Worm (Caenorhabditis elegans) whole organism, young adult: Measurements from ENCODE around the gene clc-1.

Experiments
- B0019.2 ChIP-seq: fragments of 200-800 bp; sonication (Bioruptor generic); conservative IDR thresholded peaks from 2 replicates; pipeline ENCODE4 v1.3.6; 2022; ENCODE audit warnings: missing genetic modification reagents, missing genetic modification characterization, missing compliant biosample characterization
- C06A6.2 ChIP-seq: fragments of 200-800 bp; sonication (Bioruptor generic); conservative IDR thresholded peaks from 2 replicates; pipeline ENCODE4 v1.3.6; 2022; ENCODE audit warnings: missing genetic modification characterization, missing compliant biosample characterization
- F37B4.10 ChIP-seq: fragments of 200-800 bp; sonication (Bioruptor generic); IDR thresholded peaks from 2 replicates; pipeline ENCODE4 v1.3.6; 2022; ENCODE audit warnings: missing genetic modification characterization, missing compliant biosample characterization
- F55B11.4 ChIP-seq: sonication (generic microtip); optimal IDR thresholded peaks from 2 replicates; lab custom pipeline; 2016; ENCODE audit warnings: missing compliant biosample characterization, missing genetic modification characterization, borderline replicate concordance; ENCODE audit not compliant: insufficient read depth
- F57A8.1 ChIP-seq: fragments of 200-800 bp; sonication (Bioruptor generic); optimal IDR thresholded peaks from 2 replicates; lab custom pipeline; 2018; ENCODE audit warnings: mild to moderate bottlenecking, missing genetic modification characterization, moderate library complexity, missing compliant biosample characterization
- F57C9.4 ChIP-seq: sonication (generic microtip); optimal IDR thresholded peaks from 2 replicates; lab custom pipeline; 2017; ENCODE audit warnings: mild to moderate bottlenecking, missing genetic modification characterization, missing compliant biosample characterization
- K11D2.4 ChIP-seq: fragments of 200-800 bp; sonication (Bioruptor generic); IDR thresholded peaks from 2 replicates; pipeline ENCODE4 v1.3.6; 2022; ENCODE audit warnings: missing genetic modification reagents, missing genetic modification characterization, missing compliant biosample characterization
- K12H6.12 ChIP-seq: fragments of 200-800 bp; sonication (Bioruptor generic); optimal IDR thresholded peaks from 2 replicates; lab custom pipeline; 2018; ENCODE audit warnings: mild to moderate bottlenecking, missing genetic modification characterization, missing compliant biosample characterization
- T07F8.4 ChIP-seq: sonication (generic microtip); optimal IDR thresholded peaks from 2 replicates; lab custom pipeline; 2016; ENCODE audit warnings: mild to moderate bottlenecking, missing genetic modification characterization, moderate library complexity, missing compliant biosample characterization
- Y79H2A.3 ChIP-seq: fragments of 200-800 bp; sonication (Bioruptor generic); conservative IDR thresholded peaks from 2 replicates; pipeline ENCODE4 v1.3.6; 2022; ENCODE audit warnings: missing genetic modification reagents, missing genetic modification characterization, missing compliant biosample characterization
- ZK185.1 ChIP-seq: sonication (generic microtip); optimal IDR thresholded peaks from 2 replicates; lab custom pipeline; 2016; ENCODE audit warnings: mild to moderate bottlenecking, missing genetic modification characterization, missing compliant biosample characterization; ENCODE audit not compliant: poor library complexity, severe bottlenecking
- akir-1 ChIP-seq: fragments of 200-800 bp; sonication (Bioruptor generic); optimal IDR thresholded peaks from 2 replicates; lab custom pipeline; 2018; ENCODE audit warnings: mild to moderate bottlenecking, missing genetic modification characterization, moderate library complexity, missing compliant biosample characterization
- aptf-2 ChIP-seq: fragments of 200-800 bp; sonication (Bioruptor generic); conservative IDR thresholded peaks from 2 replicates; pipeline ENCODE4 v1.3.6; 2022; ENCODE audit warnings: missing genetic modification reagents, missing genetic modification characterization, missing compliant biosample characterization
- atf-7 ChIP-seq: sonication (generic microtip); optimal IDR thresholded peaks from 2 replicates; lab custom pipeline; 2017; ENCODE audit warnings: mild to moderate bottlenecking, missing genetic modification characterization, missing compliant biosample characterization
- athp-1 ChIP-seq: sonication (generic microtip); optimal IDR thresholded peaks from 2 replicates; lab custom pipeline; 2017; ENCODE audit warnings: mild to moderate bottlenecking, missing genetic modification characterization, missing compliant biosample characterization
- attf-5 ChIP-seq: fragments of 200-800 bp; sonication (Bioruptor generic); optimal IDR thresholded peaks from 2 replicates; lab custom pipeline; 2018; ENCODE audit warnings: mild to moderate bottlenecking, missing genetic modification characterization, missing compliant biosample characterization
- attf-6 ChIP-seq: fragments of 200-800 bp; sonication (Bioruptor generic); IDR thresholded peaks from 2 replicates; pipeline ENCODE4 v1.3.6; 2022; ENCODE audit warnings: missing genetic modification reagents, missing genetic modification characterization, missing compliant biosample characterization
- bed-2 ChIP-seq: fragments of 200-800 bp; sonication (Bioruptor generic); IDR thresholded peaks from 2 replicates; pipeline ENCODE4 v1.3.6; 2022; ENCODE audit warnings: missing genetic modification reagents, missing genetic modification characterization, missing compliant biosample characterization
- cebp-1 ChIP-seq, 2 experiments: fragments of 200-800 bp in 1 of 2; sonication (Bioruptor generic) in 1 of 2; sonication (generic microtip) in 1 of 2; IDR thresholded peaks in 1 of 2; optimal IDR thresholded peaks in 1 of 2; 2 replicates each; pipeline versions ENCODE4 v1.3.6 to Lab custom; 2017 to 2022; ENCODE audit warnings: missing compliant biosample characterization in 2 of 2, missing genetic modification characterization in 2 of 2, mild to moderate bottlenecking in 1 of 2, missing genetic modification reagents in 1 of 2, moderate library complexity in 1 of 2
- ceh-27 ChIP-seq: fragments of 200-800 bp; sonication (Bioruptor generic); optimal IDR thresholded peaks from 2 replicates; lab custom pipeline; 2018; ENCODE audit warnings: mild to moderate bottlenecking, missing genetic modification characterization, moderate library complexity, missing compliant biosample characterization
- ceh-40 ChIP-seq: fragments of 200-800 bp; sonication (Bioruptor generic); IDR thresholded peaks from 2 replicates; pipeline ENCODE4 v1.3.6; 2022; ENCODE audit warnings: missing genetic modification characterization, missing compliant biosample characterization
- ceh-58 ChIP-seq: fragments of 200-800 bp; sonication (Bioruptor generic); IDR thresholded peaks from 2 replicates; pipeline ENCODE4 v1.3.6; 2022; ENCODE audit warnings: missing genetic modification characterization, missing compliant biosample characterization
- dox-1 ChIP-seq: fragments of 200-800 bp; sonication (Bioruptor generic); IDR thresholded peaks from 2 replicates; pipeline ENCODE4 v1.3.6; 2022; ENCODE audit warnings: missing genetic modification reagents, missing genetic modification characterization, missing compliant biosample characterization
- egrh-3 ChIP-seq: fragments of 200-800 bp; sonication (Bioruptor generic); IDR thresholded peaks from 2 replicates; pipeline ENCODE4 v1.3.6; 2022; ENCODE audit warnings: missing genetic modification reagents, missing genetic modification characterization, missing compliant biosample characterization
- ets-4 ChIP-seq: fragments of 200-800 bp; sonication (Bioruptor generic); optimal IDR thresholded peaks from 2 replicates; lab custom pipeline; 2018; ENCODE audit warnings: mild to moderate bottlenecking, missing genetic modification characterization, missing compliant biosample characterization
- fkh-3 ChIP-seq: sonication (generic microtip); optimal IDR thresholded peaks from 2 replicates; lab custom pipeline; 2016; ENCODE audit warnings: mild to moderate bottlenecking, missing genetic modification characterization, missing compliant biosample characterization
- hlh-12 ChIP-seq: sonication (generic microtip); optimal IDR thresholded peaks from 2 replicates; lab custom pipeline; 2016; ENCODE audit warnings: missing genetic modification characterization, missing compliant biosample characterization
- lin-26 ChIP-seq: fragments of 200-800 bp; sonication (Bioruptor generic); IDR thresholded peaks from 2 replicates; pipeline ENCODE4 v1.3.6; 2022; ENCODE audit warnings: missing genetic modification reagents, missing genetic modification characterization, missing compliant biosample characterization
- lin-35 ChIP-seq, 3 experiments: fragments of 150-350 bp in 2 of 3; sonication (generic microtip) in 1 of 3; optimal IDR thresholded peaks; 2 replicates each; lab custom pipeline; 2014 to 2018; ENCODE audit warnings: missing biosample characterization in 3 of 3, missing genetic modification characterization in 3 of 3, missing genetic modification reagents in 3 of 3
- lin-40 ChIP-seq: sonication (generic microtip); optimal IDR thresholded peaks from 2 replicates; lab custom pipeline; 2016; ENCODE audit warnings: missing genetic modification characterization, mild to moderate bottlenecking, missing compliant biosample characterization, missing genotype, missing genetic modification reagents
- lir-1 ChIP-seq: fragments of 200-800 bp; sonication (Bioruptor generic); conservative IDR thresholded peaks from 2 replicates; pipeline ENCODE4 v1.3.6; 2022; ENCODE audit warnings: missing genetic modification reagents, missing genetic modification characterization, missing compliant biosample characterization
- madf-6 ChIP-seq: fragments of 200-800 bp; sonication (Bioruptor generic); IDR thresholded peaks from 2 replicates; pipeline ENCODE4 v1.3.6; 2022; ENCODE audit warnings: missing genetic modification reagents, missing genetic modification characterization, missing compliant biosample characterization
- mcd-1 ChIP-seq: fragments of 200-800 bp; sonication (Bioruptor generic); IDR thresholded peaks from 2 replicates; pipeline ENCODE4 v1.3.6; 2022; ENCODE audit warnings: missing genetic modification reagents, missing genetic modification characterization, missing compliant biosample characterization
- nfya-2 ChIP-seq: fragments of 200-800 bp; sonication (Bioruptor generic); IDR thresholded peaks from 2 replicates; pipeline ENCODE4 v1.3.6; 2022; ENCODE audit warnings: missing genetic modification reagents, missing genetic modification characterization, missing compliant biosample characterization
- nhr-80 ChIP-seq: sonication (generic microtip); optimal IDR thresholded peaks from 2 replicates; lab custom pipeline; 2016; ENCODE audit warnings: missing genetic modification characterization, missing compliant biosample characterization
- pha-4 ChIP-seq: fragments of 150-350 bp; sonication (generic microtip); optimal IDR thresholded peaks from 2 replicates; lab custom pipeline; 2014; ENCODE audit warnings: missing biosample characterization, missing genetic modification reagents, missing genetic modification characterization
- rec-8 ChIP-seq, 2 experiments: sonication (generic microtip); optimal IDR thresholded peaks; 2 replicates each; lab custom pipeline; 2016; ENCODE audit warnings: mild to moderate bottlenecking in 2 of 2, missing genetic modification characterization in 2 of 2, missing genetic modification reagents in 2 of 2, missing genotype in 2 of 2, missing biosample characterization in 1 of 2, missing compliant biosample characterization in 1 of 2, moderate library complexity in 1 of 2
- repo-1 ChIP-seq: sonication (generic microtip); optimal IDR thresholded peaks from 2 replicates; lab custom pipeline; 2017; ENCODE audit warnings: mild to moderate bottlenecking, missing genetic modification characterization, missing compliant biosample characterization
- sdz-38 ChIP-seq: sonication (generic microtip); optimal IDR thresholded peaks from 2 replicates; lab custom pipeline; 2016; ENCODE audit warnings: missing genotype, missing genetic modification characterization, missing compliant biosample characterization
- sea-2 ChIP-seq: fragments of 200-800 bp; sonication (Bioruptor generic); IDR thresholded peaks from 2 replicates; pipeline ENCODE4 v1.3.6; 2022; ENCODE audit warnings: missing genetic modification characterization, missing compliant biosample characterization
- snpc-1.1 ChIP-seq: sonication (generic microtip); optimal IDR thresholded peaks from 2 replicates; lab custom pipeline; 2017; ENCODE audit warnings: missing genetic modification characterization, mild to moderate bottlenecking, missing compliant biosample characterization, antibody characterized with exemption, moderate library complexity, missing genotype, missing genetic modification reagents; ENCODE audit not compliant: insufficient read depth
- tbp1 ChIP-seq: fragments of 200-800 bp; sonication (Bioruptor generic); optimal IDR thresholded peaks from 2 replicates; lab custom pipeline; 2018; ENCODE audit warnings: mild to moderate bottlenecking, missing genetic modification characterization, missing compliant biosample characterization
- tbx-9 ChIP-seq: sonication (generic microtip); optimal IDR thresholded peaks from 2 replicates; lab custom pipeline; 2016; ENCODE audit warnings: borderline replicate concordance, missing genetic modification characterization, inconsistent platforms, missing compliant biosample characterization
- unc-62 ChIP-seq: fragments of 150-350 bp; optimal IDR thresholded peaks from 2 replicates; lab custom pipeline; 2014; ENCODE audit warnings: missing biosample characterization, missing genetic modification reagents, missing genetic modification characterization
- xnd-1 ChIP-seq: sonication (generic microtip); optimal IDR thresholded peaks from 2 replicates; lab custom pipeline; 2016; ENCODE audit warnings: missing genotype, missing genetic modification reagents, missing genetic modification characterization, missing compliant biosample characterization
- ztf-18 ChIP-seq: sonication (generic microtip); optimal IDR thresholded peaks from 2 replicates; lab custom pipeline; 2016; ENCODE audit warnings: missing genotype, mild to moderate bottlenecking, missing genetic modification characterization, missing compliant biosample characterization
- ztf-3 ChIP-seq: fragments of 200-800 bp; sonication (Bioruptor generic); optimal IDR thresholded peaks from 2 replicates; lab custom pipeline; 2018; ENCODE audit warnings: mild to moderate bottlenecking, missing genetic modification characterization, missing compliant biosample characterization

The clc-1 gene

DNA sequence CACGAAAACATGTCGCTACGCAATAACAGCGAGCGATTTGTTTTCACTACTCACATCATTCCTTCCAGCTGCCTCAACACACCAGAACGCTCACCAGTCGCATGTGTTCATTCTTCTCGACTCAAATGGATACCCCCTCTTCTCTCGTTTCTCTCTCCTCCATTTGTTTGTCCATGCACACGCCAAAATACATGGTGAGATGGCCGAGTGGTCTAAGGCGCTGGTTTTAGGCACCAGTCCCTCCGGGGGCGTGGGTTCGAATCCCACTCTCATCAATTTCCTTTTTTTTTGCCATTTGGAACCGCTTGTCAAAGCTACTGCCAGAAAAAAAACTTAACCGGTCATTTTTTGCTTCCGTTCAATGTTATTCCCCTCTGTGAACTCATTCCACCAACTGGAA is 48.2 kb downstream of the clc-1 start (continued):
- TF ChIP-seq lin-35 (GFP tag; optimal IDR thresholded peaks at IDR 0.05; lab: Kevin White, UChicago) (peak in 1 of 3 experiments; percentile 75), F57C9.4 (tag; lab: Kevin White, UChicago) (peak; percentile 4), dox-1 (peak; percentile 92), rec-8 (tag; optimal IDR thresholded peaks at IDR 0.05; lab: Kevin White, UChicago) (peak; percentile 5 to 75), ztf-18 (tag; lab: Kevin White, UChicago) (peak; percentile 36), mcd-1 (GFP tag; lab: Robert Waterston, UW) (peak; percentile 79), F55B11.4 (tag; lab: Kevin White, UChicago) (no peak), ets-4 (GFP tag; lab: Kevin White, UChicago) (peak; percentile 81), Y79H2A.3 (GFP tag; lab: Robert Waterston, UW) (no peak), tbp1 (GFP tag; lab: Kevin White, UChicago) (peak; percentile 93), ceh-27 (GFP tag; lab: Kevin White, UChicago) (peak; percentile 82), F57A8.1 (no peak), sdz-38 (tag; lab: Kevin White, UChicago) (no peak), nfya-2 (GFP tag; lab: Robert Waterston, UW) (no peak), lin-40 (tag; lab: Kevin White, UChicago) (peak; percentile 96), pha-4 (tag; lab: Kevin White, UChicago) (no peak), athp-1 (peak; percentile 67), akir-1 (GFP tag; lab: Kevin White, UChicago) (no peak), unc-62 (GFP tag; lab: Kevin White, UChicago) (no peak), bed-2 (GFP tag; lab: Robert Waterston, UW) (0 out of 2 replicates have a peak, but pooled peaks have one; percentile 58), egrh-3 (GFP tag; lab: Robert Waterston, UW) (peak; percentile 66), repo-1 (tag; lab: Kevin White, UChicago) (peak; percentile 89), tbx-9 (tag; lab: Kevin White, UChicago) (peak; percentile 18), snpc-1.1 (peak; percentile 7), nhr-80 (peak; percentile 45), lin-26 (GFP tag; lab: Robert Waterston, UW) (peak; percentile 83), ceh-40 (GFP tag; lab: Robert Waterston, UW) (no peak), K11D2.4 (GFP tag; lab: Robert Waterston, UW) (peak; percentile 92), ZK185.1 (tag; lab: Kevin White, UChicago) (peak; percentile 92), T07F8.4 (tag; lab: Kevin White, UChicago) (peak; percentile 77), madf-6 (no peak), ceh-58 (0 out of 2 replicates have a peak, but pooled peaks have one; percentile 75), fkh-3 (no peak), F37B4.10 (GFP tag; lab: Robert Waterston, UW) (no peak), lir-1 (GFP tag; lab: Robert Waterston, UW) (peak; percentile 84), attf-5 (GFP tag; lab: Kevin White, UChicago) (peak; percentile 63), aptf-2 (GFP tag; lab: Robert Waterston, UW) (0 out of 2 replicates have a peak, but pooled peaks have one; percentile 48), atf-7 (tag; lab: Kevin White, UChicago) (peak; percentile 84), C06A6.2 (GFP tag; lab: Robert Waterston, UW) (peak; percentile 62; the same call in 1 of the 2 replicates), B0019.2 (GFP tag; lab: Robert Waterston, UW) (no peak), cebp-1 (GFP tag; IDR thresholded peaks at IDR 0.05; lab: Robert Waterston, UW) (peak; percentile 51; the same call in 1 of the 2 replicates), cebp-1 (tag; optimal IDR thresholded peaks at IDR 0.05; lab: Kevin White, UChicago) (peak; percentile 83), K12H6.12 (tag; lab: Kevin White, UChicago) (peak; percentile 84), sea-2 (GFP tag; lab: Robert Waterston, UW) (no peak), ztf-3 (GFP tag; lab: Kevin White, UChicago) (peak; percentile 12), hlh-12 (tag; lab: Kevin White, UChicago) (no peak), attf-6 (GFP tag; lab: Robert Waterston, UW) (peak; percentile 51; the same call in 1 of the 2 replicates), xnd-1 (no peak)
